Fruit fly (Drosophila melanogaster): ENCODE data around the gene CG32576.

The CG32576 gene

dm6 chrX:16279340-16279941 is 8.9 kb downstream of the CG32576 start (continued):
- peak; percentile 46 for TF ChIP-seq CG12391 (tag; optimal IDR thresholded peaks at IDR 0.05)
- peak; percentile 94 for TF ChIP-seq sisA (GFP tag; IDR thresholded peaks at IDR 0.05)
- TF ChIP-seq br (optimal IDR thresholded peaks at IDR 0.05), result no peak
- TF ChIP-seq kni (GFP tag; optimal IDR thresholded peaks at IDR 0.05), result peak; percentile 2
- TF ChIP-seq CHES-1-like (GFP tag; optimal IDR thresholded peaks at IDR 0.05), result peak; percentile 62
- TF ChIP-seq CG18764 (GFP tag; optimal IDR thresholded peaks at IDR 0.05), result no peak
- peak; percentile 87 for TF ChIP-seq ase (GFP tag; IDR thresholded peaks at IDR 0.05)
- peak; percentile 72 for TF ChIP-seq Bgb (GFP tag; IDR thresholded peaks at IDR 0.05; ENCODE audit: partially characterized antibody)
- TF ChIP-seq hb (GFP tag; IDR thresholded peaks at IDR 0.05; ENCODE audit: partially characterized antibody), result no peak
- peak; percentile 35 for TF ChIP-seq Sry-δ (GFP tag; optimal IDR thresholded peaks at IDR 0.05)
- TF ChIP-seq E2f1 (GFP tag; IDR thresholded peaks at IDR 0.05), result peak; percentile 85
- peak; percentile 88 for TF ChIP-seq Awh (GFP tag; IDR thresholded peaks at IDR 0.05)
- TF ChIP-seq CG8281 (tag; optimal IDR thresholded peaks at IDR 0.05), result peak; percentile 26
- peak; percentile 54 for TF ChIP-seq CG5180 (GFP tag; optimal IDR thresholded peaks at IDR 0.05)
- peak; percentile 82 for TF ChIP-seq phol (tag; optimal IDR thresholded peaks at IDR 0.05)
- TF ChIP-seq hbn (GFP tag; IDR thresholded peaks at IDR 0.05; ENCODE audit: partially characterized antibody), result no peak
- TF ChIP-seq pum (GFP tag; optimal IDR thresholded peaks at IDR 0.05), result peak; percentile 94
- TF ChIP-seq wor (GFP tag; IDR thresholded peaks at IDR 0.05), result peak; percentile 76
- TF ChIP-seq stwl (tag; optimal IDR thresholded peaks at IDR 0.05), result no peak
- no peak for TF ChIP-seq CG7963 (GFP tag; IDR thresholded peaks at IDR 0.05; ENCODE audit: partially characterized antibody)
- TF ChIP-seq Ptx1 (GFP tag; IDR thresholded peaks at IDR 0.05), result peak; percentile 95
- TF ChIP-seq CG11456 (GFP tag; IDR thresholded peaks at IDR 0.05), result peak; percentile 94
- TF ChIP-seq pzg (GFP tag; optimal IDR thresholded peaks at IDR 0.05), result peak; percentile 8
- peak; percentile 94 for TF ChIP-seq Rfx (GFP tag; IDR thresholded peaks at IDR 0.05)
- peak; percentile 88 for TF ChIP-seq Optix (GFP tag; IDR thresholded peaks at IDR 0.05)
- peak; percentile 68 for TF ChIP-seq Usf (GFP tag; optimal IDR thresholded peaks at IDR 0.05)
- peak; percentile 82 for TF ChIP-seq CG14014 (GFP tag; IDR thresholded peaks at IDR 0.05)
- TF ChIP-seq CG8765 (GFP tag; IDR thresholded peaks at IDR 0.05), result peak; percentile 70
- no peak for TF ChIP-seq CG9797 (GFP tag; optimal IDR thresholded peaks at IDR 0.05)
- TF ChIP-seq crc (GFP tag; optimal IDR thresholded peaks at IDR 0.05), result peak; percentile 88
- TF ChIP-seq CG9817 (tag; optimal IDR thresholded peaks at IDR 0.05), result peak; percentile 72
- peak; percentile 59 for TF ChIP-seq CG17829 (tag; optimal IDR thresholded peaks at IDR 0.05)
- TF ChIP-seq Oli (tag; optimal IDR thresholded peaks at IDR 0.05), result peak; percentile 82
- TF ChIP-seq CG16815 (GFP tag; optimal IDR thresholded peaks at IDR 0.05), result peak; percentile 82
- peak; percentile 32 for TF ChIP-seq fd64A (GFP tag; optimal IDR thresholded peaks at IDR 0.05)
- TF ChIP-seq pb (GFP tag; optimal IDR thresholded peaks at IDR 0.05), result peak; percentile 65
- peak; percentile 83 for TF ChIP-seq croc (GFP tag; conservative IDR thresholded peaks at IDR 0.05)
- TF ChIP-seq cas (GFP tag; IDR thresholded peaks at IDR 0.05), result peak; percentile 42; the same call in 1 of the 2 replicates
- peak; percentile 90 for TF ChIP-seq ara (GFP tag; IDR thresholded peaks at IDR 0.05)
- TF ChIP-seq CG1792 (GFP tag; optimal IDR thresholded peaks at IDR 0.05), result peak; percentile 71
- TF ChIP-seq CG31388 (GFP tag; optimal IDR thresholded peaks at IDR 0.05), result peak; percentile 17
- peak; percentile 66; the same call in 2 of the 3 replicates for TF ChIP-seq CG2889 (GFP tag; IDR thresholded peaks at IDR 0.05)
- peak; percentile 22 for TF ChIP-seq repo (GFP tag; optimal IDR thresholded peaks at IDR 0.05)
- TF ChIP-seq CG2129 (GFP tag; IDR thresholded peaks at IDR 0.05; ENCODE audit: partially characterized antibody), result no peak
- no peak for TF ChIP-seq nerfin-2 (GFP tag; IDR thresholded peaks at IDR 0.05; ENCODE audit: partially characterized antibody)
- peak; percentile 64 for TF ChIP-seq D19A (tag; optimal IDR thresholded peaks at IDR 0.05)
- peak; percentile 68 for TF ChIP-seq NK7.1 (GFP tag; optimal IDR thresholded peaks at IDR 0.05)
- TF ChIP-seq lab (GFP tag; optimal IDR thresholded peaks at IDR 0.05), result peak; percentile 84
- peak; percentile 53 for TF ChIP-seq CG15601 (tag; optimal IDR thresholded peaks at IDR 0.05)
- TF ChIP-seq CG2875 (GFP tag; optimal IDR thresholded peaks at IDR 0.05), result peak; percentile 51
